Fruit fly (Drosophila melanogaster) whole organism, embryonic: ENCODE measurements around the gene SoYb.

Experiments used
- Atf-2 ChIP-seq: fragments of 200-800 bp; sonication (Bioruptor generic); optimal IDR thresholded peaks from 2 replicates; lab custom pipeline; 2016; ENCODE audit warnings: missing biosample characterization, missing genetic modification characterization
- CG11085 ChIP-seq: fragments of 200-800 bp; sonication (Bioruptor generic); IDR thresholded peaks from 2 replicates; pipeline ENCODE4 v1.3.6; 2022; ENCODE audit warnings: missing biosample characterization, missing genetic modification characterization
- CG12155 ChIP-seq: fragments of 200-800 bp; sonication (Bioruptor generic); optimal IDR thresholded peaks from 3 replicates; lab custom pipeline; 2016; ENCODE audit warnings: missing biosample characterization, missing genetic modification characterization
- CG12236 ChIP-seq: fragments of 200-800 bp; sonication (Bioruptor generic); optimal IDR thresholded peaks from 2 replicates; lab custom pipeline; 2016; ENCODE audit warnings: missing biosample characterization, missing genetic modification characterization
- CG12744 ChIP-seq: fragments of 200-800 bp; sonication (Bioruptor generic); optimal IDR thresholded peaks from 2 replicates; lab custom pipeline; 2016; ENCODE audit warnings: missing biosample characterization, missing genetic modification characterization
- CG13775 ChIP-seq: fragments of 200-800 bp; sonication (Bioruptor generic); optimal IDR thresholded peaks from 3 replicates; lab custom pipeline; 2017; ENCODE audit warnings: missing biosample characterization, mild to moderate bottlenecking, missing genetic modification characterization
- CG16813 ChIP-seq: fragments of 200-800 bp; sonication (Bioruptor generic); IDR thresholded peaks from 3 replicates; pipeline ENCODE4 v1.3.6; 2022; ENCODE audit warnings: missing biosample characterization, missing genetic modification characterization; ENCODE audit not compliant: partially characterized antibody
- CG17385 ChIP-seq: fragments of 200-800 bp; sonication (Bioruptor generic); optimal IDR thresholded peaks from 3 replicates; lab custom pipeline; 2018; ENCODE audit warnings: missing biosample characterization, mild to moderate bottlenecking, missing genetic modification characterization
- CG18011 ChIP-seq: fragments of 200-800 bp; sonication (Bioruptor generic); optimal IDR thresholded peaks from 2 replicates; lab custom pipeline; 2017; ENCODE audit warnings: missing biosample characterization, missing genetic modification characterization, mild to moderate bottlenecking, moderate library complexity, missing genotype
- CG2712 ChIP-seq: fragments of 200-800 bp; optimal IDR thresholded peaks from 3 replicates; lab custom pipeline; 2019; ENCODE audit warnings: missing biosample characterization, mild to moderate bottlenecking, missing genetic modification characterization, moderate library complexity
- CG30403 ChIP-seq: fragments of 200-800 bp; sonication (Bioruptor generic); optimal IDR thresholded peaks from 3 replicates; lab custom pipeline; 2016; ENCODE audit warnings: missing biosample characterization, missing genetic modification characterization
- CG30431 ChIP-seq: fragments of 200-800 bp; sonication (Bioruptor generic); optimal IDR thresholded peaks from 2 replicates; lab custom pipeline; 2017; ENCODE audit warnings: missing biosample characterization, missing genetic modification characterization
- CG31224 ChIP-seq: fragments of 200-800 bp; sonication (Bioruptor generic); IDR thresholded peaks from 2 replicates; pipeline ENCODE4 v1.3.6; 2022; ENCODE audit warnings: missing biosample characterization, missing genetic modification characterization
- CG31388 ChIP-seq: fragments of 200-800 bp; sonication (Bioruptor generic); optimal IDR thresholded peaks from 2 replicates; lab custom pipeline; 2016; ENCODE audit warnings: missing biosample characterization, missing genetic modification characterization
- CG3838 ChIP-seq: fragments of 200-800 bp; sonication (Bioruptor generic); optimal IDR thresholded peaks from 3 replicates; lab custom pipeline; 2016; ENCODE audit warnings: missing biosample characterization, missing genetic modification characterization
- CG4328 ChIP-seq: fragments of 200-800 bp; sonication (Bioruptor generic); optimal IDR thresholded peaks from 3 replicates; lab custom pipeline; 2017; ENCODE audit warnings: missing biosample characterization, missing genetic modification reagents, missing genetic modification characterization
- CG4854 ChIP-seq: fragments of 200-800 bp; sonication (Bioruptor generic); optimal IDR thresholded peaks from 2 replicates; lab custom pipeline; 2016; ENCODE audit warnings: missing biosample characterization, missing genetic modification characterization, inconsistent platforms
- CG5953 ChIP-seq: fragments of 200-800 bp; sonication (Bioruptor generic); IDR thresholded peaks from 2 replicates; pipeline ENCODE4 v1.3.6; 2022; ENCODE audit warnings: missing biosample characterization, missing genetic modification characterization
- CG6854 ChIP-seq: fragments of 200-800 bp; sonication (Bioruptor generic); optimal IDR thresholded peaks from 3 replicates; lab custom pipeline; 2017; ENCODE audit warnings: missing biosample characterization, mild to moderate bottlenecking, missing genetic modification characterization
- CG9876 ChIP-seq: fragments of 200-800 bp; sonication (Bioruptor generic); optimal IDR thresholded peaks from 2 replicates; lab custom pipeline; 2016; ENCODE audit warnings: missing biosample characterization, missing genetic modification characterization
- CTCF ChIP-seq: fragments of 200-800 bp; sonication (Bioruptor generic); optimal IDR thresholded peaks from 2 replicates; lab custom pipeline; 2017; ENCODE audit warnings: missing biosample characterization, mild to moderate bottlenecking, missing genetic modification characterization, moderate library complexity
- Dfd ChIP-seq, 2 experiments: fragments of >200 bp; optimal IDR thresholded peaks; 2 replicates each; lab custom pipeline; 2017; ENCODE audit warnings: missing biosample characterization in 2 of 2, missing genetic modification characterization in 2 of 2
- Doc2 ChIP-seq: fragments of 200-800 bp; sonication (Bioruptor generic); IDR thresholded peaks from 2 replicates; pipeline ENCODE4 v1.3.6; 2022; ENCODE audit warnings: missing biosample characterization, missing genetic modification characterization
- Doc3 ChIP-seq: fragments of 200-800 bp; sonication (Bioruptor generic); IDR thresholded peaks from 3 replicates; pipeline ENCODE4 v1.3.6; 2022; ENCODE audit warnings: missing biosample characterization, missing genetic modification characterization; ENCODE audit not compliant: partially characterized antibody
- Dp ChIP-seq: fragments of 200-800 bp; sonication (Bioruptor generic); optimal IDR thresholded peaks from 2 replicates; lab custom pipeline; 2018; ENCODE audit warnings: missing biosample characterization, mild to moderate bottlenecking, missing genetic modification characterization, moderate library complexity
- Ets65A ChIP-seq: fragments of 200-800 bp; sonication (Bioruptor generic); peaks from one replicate; lab custom pipeline; 2016; ENCODE audit warnings: missing biosample characterization, missing genetic modification characterization
- HLHmδ ChIP-seq: fragments of 200-800 bp; sonication (Bioruptor generic); optimal IDR thresholded peaks from 2 replicates; lab custom pipeline; 2018; ENCODE audit warnings: missing biosample characterization, mild to moderate bottlenecking, missing genetic modification characterization, moderate library complexity
- Lpt ChIP-seq: fragments of >200 bp; optimal IDR thresholded peaks from 2 replicates; lab custom pipeline; 2018; ENCODE audit warnings: missing biosample characterization, missing genetic modification characterization
- MTF-1 ChIP-seq: fragments of 200-800 bp; sonication (Bioruptor generic); optimal IDR thresholded peaks from 2 replicates; lab custom pipeline; 2018; ENCODE audit warnings: missing biosample characterization, mild to moderate bottlenecking, missing genetic modification characterization, borderline replicate concordance
- NfI ChIP-seq: fragments of 200-800 bp; sonication (Bioruptor generic); optimal IDR thresholded peaks from 3 replicates; lab custom pipeline; 2018; ENCODE audit warnings: missing biosample characterization, mild to moderate bottlenecking, missing genetic modification characterization, moderate library complexity
- Ravus ChIP-seq: fragments of 200-800 bp; sonication (Bioruptor generic); IDR thresholded peaks from 2 replicates; pipeline ENCODE4 v1.3.6; 2022; ENCODE audit warnings: missing biosample characterization, missing genetic modification characterization
- Rx ChIP-seq: fragments of 200-800 bp; sonication (Bioruptor generic); IDR thresholded peaks from 2 replicates; pipeline ENCODE4 v1.3.6; 2022; ENCODE audit warnings: missing biosample characterization, missing genetic modification characterization
- Taf1 ChIP-seq: fragments of 200-800 bp; sonication (Bioruptor generic); IDR thresholded peaks from 2 replicates; pipeline ENCODE4 v1.3.6; 2022; ENCODE audit warnings: missing biosample characterization, missing genetic modification characterization
- ase ChIP-seq: fragments of 200-800 bp; sonication (Bioruptor generic); IDR thresholded peaks from 3 replicates; pipeline ENCODE4 v1.3.6; 2022; ENCODE audit warnings: missing biosample characterization, missing genetic modification characterization
- br ChIP-seq: fragments of >200 bp; optimal IDR thresholded peaks from 2 replicates; lab custom pipeline; 2017
- caup ChIP-seq: fragments of 200-800 bp; sonication (Bioruptor generic); optimal IDR thresholded peaks from 3 replicates; lab custom pipeline; 2017; ENCODE audit warnings: missing biosample characterization, mild to moderate bottlenecking, missing genetic modification characterization, moderate library complexity; ENCODE audit not compliant: severe bottlenecking
- en ChIP-seq: fragments of 200-800 bp; sonication (Bioruptor generic); optimal IDR thresholded peaks from 2 replicates; lab custom pipeline; 2016; ENCODE audit warnings: missing biosample characterization, missing genetic modification characterization
- gce ChIP-seq: fragments of 200-800 bp; sonication (Bioruptor generic); IDR thresholded peaks from 3 replicates; pipeline ENCODE4 v1.3.6; 2022; ENCODE audit warnings: missing biosample characterization, missing genetic modification characterization
- gsb-n ChIP-seq: fragments of 200-800 bp; sonication (Bioruptor generic); optimal IDR thresholded peaks from 3 replicates; lab custom pipeline; 2018; ENCODE audit warnings: missing biosample characterization, mild to moderate bottlenecking, missing genetic modification characterization
- hb ChIP-seq: fragments of 200-800 bp; sonication (Bioruptor generic); IDR thresholded peaks from 3 replicates; pipeline ENCODE4 v1.3.6; 2022; ENCODE audit warnings: missing biosample characterization, missing genetic modification characterization; ENCODE audit not compliant: partially characterized antibody
- insv ChIP-seq, 2 experiments: fragments of 200-800 bp; sonication (Bioruptor generic); optimal IDR thresholded peaks; 3 replicates each; lab custom pipeline; 2016 to 2018; ENCODE audit warnings: missing biosample characterization in 2 of 2, missing genetic modification characterization in 2 of 2
- lmd ChIP-seq: fragments of 200-800 bp; sonication (Bioruptor generic); IDR thresholded peaks from 2 replicates; pipeline ENCODE4 v1.3.6; 2022; ENCODE audit warnings: missing biosample characterization, missing genetic modification characterization
- lola ChIP-seq, 3 experiments: fragments of >200 bp in 2 of 3; fragments of 200-800 bp in 1 of 3; sonication (Bioruptor generic) in 1 of 3; optimal IDR thresholded peaks; 2 replicates each; lab custom pipeline; 2017 to 2019; ENCODE audit warnings: missing biosample characterization in 3 of 3, missing genetic modification characterization in 3 of 3, mild to moderate bottlenecking in 1 of 3, moderate library complexity in 1 of 3
- mirr ChIP-seq: fragments of 200-800 bp; sonication (Bioruptor generic); optimal IDR thresholded peaks from 3 replicates; lab custom pipeline; 2018; ENCODE audit warnings: missing biosample characterization, mild to moderate bottlenecking, missing genetic modification characterization
- nerfin-2 ChIP-seq: fragments of 200-800 bp; sonication (Bioruptor generic); IDR thresholded peaks from 2 replicates; pipeline ENCODE4 v1.3.6; 2022; ENCODE audit warnings: missing biosample characterization, missing genetic modification characterization; ENCODE audit not compliant: partially characterized antibody
- row ChIP-seq: fragments of 200-800 bp; sonication (Bioruptor generic); IDR thresholded peaks from 3 replicates; pipeline ENCODE4 v1.3.6; 2022; ENCODE audit warnings: missing biosample characterization, missing genetic modification characterization
- sc ChIP-seq, 3 experiments: fragments of >200 bp in 2 of 3; fragments of 200-800 bp in 1 of 3; sonication (Bioruptor generic) in 1 of 3; optimal IDR thresholded peaks; 2 replicates in 2 of 3; 3 replicates in 1 of 3; lab custom pipeline; 2017; ENCODE audit warnings: mild to moderate bottlenecking in 1 of 3, missing biosample characterization in 1 of 3, missing genetic modification characterization in 1 of 3, missing genetic modification reagents in 1 of 3
- shn ChIP-seq: fragments of 200-800 bp; sonication (Bioruptor generic); optimal IDR thresholded peaks from 3 replicates; lab custom pipeline; 2016; ENCODE audit warnings: missing biosample characterization, missing genetic modification characterization
- so ChIP-seq: fragments of 200-800 bp; sonication (Bioruptor generic); IDR thresholded peaks from 3 replicates; pipeline ENCODE4 v1.3.6; 2022; ENCODE audit warnings: missing biosample characterization, missing genetic modification characterization
- stwl ChIP-seq: fragments of 200-800 bp; sonication (Bioruptor generic); optimal IDR thresholded peaks from 3 replicates; lab custom pipeline; 2018; ENCODE audit warnings: missing biosample characterization, mild to moderate bottlenecking, missing genetic modification characterization, moderate library complexity
- tin ChIP-seq: fragments of 200-800 bp; sonication (Bioruptor generic); optimal IDR thresholded peaks from 3 replicates; lab custom pipeline; 2016; ENCODE audit warnings: missing biosample characterization, missing genetic modification characterization
- tx ChIP-seq: fragments of 200-800 bp; sonication (Bioruptor generic); optimal IDR thresholded peaks from 2 replicates; lab custom pipeline; 2016; ENCODE audit warnings: missing biosample characterization, missing genetic modification characterization
- usp ChIP-seq: fragments of >200 bp; optimal IDR thresholded peaks from 2 replicates; lab custom pipeline; 2017; ENCODE audit warnings: missing biosample characterization, missing genetic modification characterization

The SoYb gene

DNA sequence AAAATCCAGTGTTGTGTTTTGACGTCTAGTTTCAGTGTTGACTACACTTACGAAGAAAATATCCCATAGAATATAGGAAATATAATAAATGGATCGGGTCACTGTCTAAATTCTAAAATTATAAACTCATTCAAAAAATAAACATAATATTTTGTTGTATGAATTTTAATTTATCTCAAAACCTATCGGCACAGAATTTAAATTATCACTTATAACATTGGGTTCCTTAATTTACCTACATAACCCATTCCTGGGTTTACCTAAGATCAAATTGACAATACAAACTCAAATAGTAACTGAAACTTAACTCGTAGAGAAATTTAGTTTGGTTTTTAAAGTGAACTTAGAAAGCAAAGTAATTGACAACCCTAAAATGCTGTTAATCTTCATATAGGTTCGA, 6.0 kb downstream of the SoYb start (continued):
- TF ChIP-seq Rx (GFP tag; lab: Robert Waterston, UW) (no peak), tx (GFP tag; lab: Kevin White, UChicago) (no peak), nerfin-2 (GFP tag; lab: Robert Waterston, UW) (no peak), CG18011 (GFP tag; lab: Kevin White, UChicago) (no peak), NfI (GFP tag; lab: Kevin White, UChicago) (no peak), sc (optimal IDR thresholded peaks at IDR 0.05; lab: Kevin White, UChicago) (no peak), sc (GFP tag; optimal IDR thresholded peaks at IDR 0.05; lab: Kevin White, UChicago) (no peak), Taf1 (GFP tag; lab: Robert Waterston, UW) (no peak), br (no peak), Doc3 (GFP tag; lab: Robert Waterston, UW) (no peak), Atf-2 (GFP tag; lab: Kevin White, UChicago) (peak; percentile 12), CG3838 (GFP tag; lab: Kevin White, UChicago) (no peak), Ravus (GFP tag; lab: Robert Waterston, UW) (no peak), CG31224 (no peak), CG6854 (no peak), CG12236 (no peak), HLHmδ (GFP tag; lab: Kevin White, UChicago) (no peak), CG13775 (peak; percentile 39), CG31388 (GFP tag; lab: Kevin White, UChicago) (no peak), caup (GFP tag; lab: Kevin White, UChicago) (no peak), gce (GFP tag; lab: Robert Waterston, UW) (no peak), CG16813 (GFP tag; lab: Robert Waterston, UW) (no peak), CG30431 (GFP tag; lab: Kevin White, UChicago) (no peak), CG4328 (GFP tag; lab: Kevin White, UChicago) (no peak), Lpt (GFP tag; lab: Kevin White, UChicago) (no peak), CG30403 (peak; percentile 22), so (no peak), Ets65A (GFP tag; lab: Kevin White, UChicago) (peak; percentile 55), row (GFP tag; lab: Robert Waterston, UW) (peak; percentile 53; the same call in 1 of the 3 replicates), MTF-1 (no peak), CG17385 (GFP tag; lab: Kevin White, UChicago) (no peak), CG12155 (GFP tag; lab: Kevin White, UChicago) (no peak), en (no peak), Doc2 (GFP tag; lab: Robert Waterston, UW) (no peak), Dp (GFP tag; lab: Kevin White, UChicago) (no peak), CG12744 (GFP tag; lab: Kevin White, UChicago) (no peak), CG4854 (GFP tag; lab: Kevin White, UChicago) (no peak), lola (GFP tag; optimal IDR thresholded peaks at IDR 0.05; lab: Kevin White, UChicago) (peak in 1 of 3 experiments; percentile 55), CG11085 (GFP tag; lab: Robert Waterston, UW) (no peak), usp (GFP tag; lab: Kevin White, UChicago) (no peak), gsb-n (tag; lab: Kevin White, UChicago) (no peak), lmd (GFP tag; lab: Robert Waterston, UW) (no peak), ase (no peak), CG9876 (GFP tag; lab: Kevin White, UChicago) (no peak), CTCF (GFP tag; lab: Kevin White, UChicago) (no peak), Dfd (GFP tag; optimal IDR thresholded peaks at IDR 0.05; lab: Kevin White, UChicago) (no peak), stwl (tag; lab: Kevin White, UChicago) (peak; percentile 74), insv (GFP tag; optimal IDR thresholded peaks at IDR 0.05; lab: Kevin White, UChicago) (no peak), mirr (GFP tag; lab: Kevin White, UChicago) (no peak), tin (GFP tag; lab: Kevin White, UChicago) (no peak), hb (no peak), shn (GFP tag; lab: Kevin White, UChicago) (no peak), CG5953 (GFP tag; lab: Robert Waterston, UW) (no peak), CG2712 (tag; lab: Kevin White, UChicago) (no peak)
